Fruit fly (Drosophila melanogaster) S2 (cell line): ENCODE data around the gene tefu.

ENCODE experiments used
- CG8478 ChIP-seq: fragments of >200 bp; optimal IDR thresholded peaks from 2 replicates; lab custom pipeline; 2018
- CTCF ChIP-seq, 2 experiments: fragments of >200 bp; optimal IDR thresholded peaks; 2 replicates each; lab custom pipeline; 2018

tefu gene

dm6 chr3R:15277926-15278869, 36.2 kb upstream of the tefu start, which contains the start of the genes MRG15 and Tm1:
MRG15 (minus strand) TSS chr3R:15278109.
Tm1 (plus strand) TSS chr3R:15278220.
- TF ChIP-seq CG8478 (lab: Kevin White, UChicago): no peak
- no peak for TF ChIP-seq CTCF (optimal IDR thresholded peaks at IDR 0.05; lab: Kevin White, UChicago)

- TF ChIP-seq CG8478 (lab: Kevin White, UChicago): no peak
- TF ChIP-seq CTCF (optimal IDR thresholded peaks at IDR 0.05; lab: Kevin White, UChicago): no peak
These were observed 33.2 kb upstream of the tefu start, which contains the start of the genes Cp190 and CG4338 for dm6 chr3R:15275158-15275623. Cp190 (minus strand) TSS chr3R:15275241. CG4338 (plus strand) TSS chr3R:15275522.

- no peak for TF ChIP-seq CTCF (optimal IDR thresholded peaks at IDR 0.05; lab: Kevin White, UChicago)
- TF ChIP-seq CG8478 (lab: Kevin White, UChicago): no peak
These were observed 26.8 kb upstream of the tefu start for dm6 chr3R:15268856-15269255.

dm6 chr3R:15268426-15268825, 26.4 kb upstream of the tefu start, which contains the start of the genes CG14864 and Zip88E:
CG14864 (minus strand) TSS chr3R:15268538.
Zip88E (plus strand) TSS chr3R:15268662.
- TF ChIP-seq CTCF (optimal IDR thresholded peaks at IDR 0.05; lab: Kevin White, UChicago) (no peak), CG8478 (lab: Kevin White, UChicago) (no peak)

dm6 chr3R:15265406-15266040, 23.5 kb upstream of the tefu start, which contains the start of gene ATPsynO:
ATPsynO (plus strand) TSS chr3R:15265591.
- TF ChIP-seq CTCF (optimal IDR thresholded peaks at IDR 0.05; lab: Kevin White, UChicago) (peak in 1 of 2 experiments; percentile 45), CG8478 (lab: Kevin White, UChicago) (no peak)

- TF ChIP-seq CTCF (optimal IDR thresholded peaks at IDR 0.05; lab: Kevin White, UChicago) (no peak), CG8478 (lab: Kevin White, UChicago) (no peak)
These were observed 21.9 kb upstream of the tefu start for dm6 chr3R:15263946-15264345.

dm6 chr3R:15262710-15263672, 21.0 kb upstream of the tefu start, which contains the start of the genes eIF2gamma and Set:
eIF2gamma (minus strand) TSS chr3R:15263458.
Set (plus strand) TSS chr3R:15263552.
- TF ChIP-seq CTCF (optimal IDR thresholded peaks at IDR 0.05; lab: Kevin White, UChicago) (no peak), CG8478 (lab: Kevin White, UChicago) (no peak)

- TF ChIP-seq CG8478 (lab: Kevin White, UChicago): no peak
- TF ChIP-seq CTCF (optimal IDR thresholded peaks at IDR 0.05; lab: Kevin White, UChicago): no peak
These were observed 8.4 kb upstream of the tefu start for dm6 chr3R:15250454-15250853.

- TF ChIP-seq CG8478 (lab: Kevin White, UChicago): no peak
- TF ChIP-seq CTCF (optimal IDR thresholded peaks at IDR 0.05; lab: Kevin White, UChicago): peak in 1 of 2 experiments; percentile 11
These were observed 7.7 kb upstream of the tefu start, which contains the start of gene CG42404 for dm6 chr3R:15249735-15250134. CG42404 (plus strand) TSS chr3R:15250094.

dm6 chr3R:15249037-15249436, 7.0 kb upstream of the tefu start, which contains the start of gene Amt:
Amt (minus strand) TSS chr3R:15249137.
- no peak for TF ChIP-seq CTCF (optimal IDR thresholded peaks at IDR 0.05; lab: Kevin White, UChicago)
- no peak for TF ChIP-seq CG8478 (lab: Kevin White, UChicago)

- TF ChIP-seq CTCF (optimal IDR thresholded peaks at IDR 0.05; lab: Kevin White, UChicago): no peak
- no peak for TF ChIP-seq CG8478 (lab: Kevin White, UChicago)
These were observed 4.6 kb upstream of the tefu start for dm6 chr3R:15246601-15247000.

dm6 chr3R:15243452-15243851, 1.4 kb upstream of the tefu start:
- no peak for TF ChIP-seq CG8478 (lab: Kevin White, UChicago)
- TF ChIP-seq CTCF (optimal IDR thresholded peaks at IDR 0.05; lab: Kevin White, UChicago): no peak

- TF ChIP-seq CTCF (optimal IDR thresholded peaks at IDR 0.05; lab: Kevin White, UChicago) (no peak), CG8478 (lab: Kevin White, UChicago) (no peak)
These were observed 965 bp upstream of the tefu start for dm6 chr3R:15243046-15243356.
